Fruit fly (Drosophila melanogaster): ENCODE measurements around the gene CG9512.

DNA sequence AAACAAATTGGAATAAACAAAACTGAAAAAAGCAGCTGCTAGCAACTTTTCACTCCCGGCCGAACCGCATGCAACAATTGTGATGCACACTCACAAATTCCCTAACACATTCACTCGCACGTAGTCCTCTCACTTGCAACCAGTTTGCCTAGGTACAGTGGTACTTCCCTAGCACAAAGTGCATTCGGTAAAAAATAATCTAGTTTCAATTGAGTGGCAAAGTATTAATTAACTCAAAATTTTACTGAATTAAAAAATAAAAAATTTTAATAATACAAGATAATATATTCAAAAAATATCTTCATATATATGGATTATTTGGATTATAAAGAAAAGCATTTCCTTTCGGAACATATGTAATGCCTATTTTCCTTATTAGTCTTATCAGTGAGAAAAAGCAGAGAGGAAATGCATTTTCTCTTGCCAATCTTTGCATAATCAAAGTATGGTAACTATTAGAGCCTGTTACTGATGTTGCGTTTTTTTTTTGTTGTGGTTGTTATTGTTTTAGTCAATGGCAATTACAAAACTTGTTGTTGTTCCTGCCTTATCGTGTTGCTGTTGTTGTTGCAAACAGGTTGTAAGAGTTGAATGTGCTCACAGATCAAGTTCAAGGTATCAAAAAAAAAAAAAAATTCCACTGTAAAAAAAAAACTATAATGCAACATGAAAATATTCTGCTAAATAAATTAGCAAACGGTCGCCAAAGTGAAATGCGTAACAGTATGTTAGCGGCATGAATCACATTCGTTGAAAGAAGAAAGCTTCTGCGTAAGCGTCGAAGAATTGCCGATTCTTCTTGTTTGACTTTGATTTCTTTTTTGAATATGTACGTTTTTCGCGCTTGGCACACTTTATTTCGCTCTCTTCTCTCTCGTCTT lies 17.3 kb upstream of the CG9512 start:
- no peak for TF ChIP-seq CG16863 (GFP tag; optimal IDR thresholded peaks at IDR 0.05)
- no peak for TF ChIP-seq Poxn (GFP tag; IDR thresholded peaks at IDR 0.05)
- no peak for TF ChIP-seq zf30C (GFP tag; optimal IDR thresholded peaks at IDR 0.05)
- TF ChIP-seq lab (GFP tag; optimal IDR thresholded peaks at IDR 0.05): no peak
